Worm (Caenorhabditis elegans) whole organism, early embryonic: ENCODE results near the gene R144.6.

Experiments used
- B0310.2 ChIP-seq: sonication (generic microtip); optimal IDR thresholded peaks from 2 replicates; lab custom pipeline; 2016; ENCODE audit warnings: mild to moderate bottlenecking, missing genetic modification characterization, missing compliant biosample characterization
- ama-1 ChIP-seq: fragments of 150-350 bp; optimal IDR thresholded peaks from 2 replicates; lab custom pipeline; 2014
- ceh-13 ChIP-seq: fragments of 200-800 bp; sonication (Bioruptor generic); optimal IDR thresholded peaks from 2 replicates; lab custom pipeline; 2018; ENCODE audit warnings: mild to moderate bottlenecking, missing genetic modification characterization, missing compliant biosample characterization
- ets-7 ChIP-seq: sonication (generic microtip); optimal IDR thresholded peaks from 2 replicates; lab custom pipeline; 2016; ENCODE audit warnings: missing genotype, missing genetic modification characterization, missing compliant biosample characterization
- hnd-1 ChIP-seq: sonication (generic microtip); optimal IDR thresholded peaks from 2 replicates; lab custom pipeline; 2016; ENCODE audit warnings: missing genetic modification characterization, missing compliant biosample characterization
- tra-4 ChIP-seq: sonication (generic microtip); optimal IDR thresholded peaks from 2 replicates; lab custom pipeline; 2017; ENCODE audit warnings: missing genetic modification characterization, missing compliant biosample characterization

- TF ChIP-seq B0310.2 (tag; lab: Kevin White, UChicago) = no peak
- TF ChIP-seq ceh-13 (GFP tag; lab: Kevin White, UChicago) = no peak
- no peak for TF ChIP-seq ama-1
- TF ChIP-seq tra-4 (tag; lab: Kevin White, UChicago) = no peak
- no peak for TF ChIP-seq hnd-1 (tag; lab: Kevin White, UChicago)
- no peak for TF ChIP-seq ets-7 (tag; lab: Kevin White, UChicago)
Observed at ce11 chrIII:4986790-4987259, 17.7 kb downstream of the R144.6 start, which contains the start of the genes C27F2.10 and wdr-60.
